Fruit fly (Drosophila melanogaster): ENCODE measurements around the gene CG11663.

- TF ChIP-seq Myc (optimal IDR thresholded peaks at IDR 0.05), result no peak
- no peak for TF ChIP-seq h (optimal IDR thresholded peaks at IDR 0.05)
- no peak for TF ChIP-seq psq (optimal IDR thresholded peaks at IDR 0.05)
- no peak for TF ChIP-seq ttk (optimal IDR thresholded peaks at IDR 0.05)
- TF ChIP-seq Sin3A (optimal IDR thresholded peaks at IDR 0.05), result no peak
Observed at dm6 chrX:894182-894581, at the start of gene CG11663.

Measured in Kc167 (cell line).